Worm (Caenorhabditis elegans) whole organism, L4 larva: Measurements from ENCODE around the gene C36E6.2.

Source experiments
- D1046.2 ChIP-seq: fragments of 200-800 bp; sonication (Bioruptor generic); IDR thresholded peaks from 2 replicates; pipeline ENCODE4 v1.3.6; 2022; ENCODE audit warnings: missing genetic modification characterization, missing compliant biosample characterization
- F10B5.3 ChIP-seq: sonication (generic microtip); optimal IDR thresholded peaks from 2 replicates; lab custom pipeline; 2016; ENCODE audit warnings: mild to moderate bottlenecking, missing genetic modification characterization, missing compliant biosample characterization
- F26F4.8 ChIP-seq: fragments of 200-800 bp; sonication (Bioruptor generic); conservative IDR thresholded peaks from 2 replicates; pipeline ENCODE4 v1.3.6; 2022; ENCODE audit warnings: missing genetic modification characterization, missing compliant biosample characterization
- F44E2.7 ChIP-seq: fragments of 200-800 bp; sonication (Bioruptor generic); IDR thresholded peaks from 2 replicates; pipeline ENCODE4 v2.1.2; 2022; ENCODE audit warnings: missing genetic modification characterization, missing compliant biosample characterization
- F49E8.2 ChIP-seq: sonication (generic microtip); optimal IDR thresholded peaks from 2 replicates; lab custom pipeline; 2016; ENCODE audit warnings: missing compliant biosample characterization, mild to moderate bottlenecking, missing genetic modification characterization, borderline replicate concordance
- R02D3.7 ChIP-seq: fragments of 150-350 bp; sonication (generic microtip); optimal IDR thresholded peaks from 3 replicates; lab custom pipeline; 2014; ENCODE audit warnings: missing biosample characterization, missing genetic modification characterization
- Y75B8A.6 ChIP-seq: fragments of 200-800 bp; sonication (Bioruptor generic); IDR thresholded peaks from 2 replicates; pipeline ENCODE4 v1.3.6; 2022; ENCODE audit warnings: missing genetic modification reagents, missing genetic modification characterization, missing compliant biosample characterization
- ZK337.2 ChIP-seq: fragments of 200-800 bp; sonication (Bioruptor generic); IDR thresholded peaks from 2 replicates; pipeline ENCODE4 v1.3.6; 2022; ENCODE audit warnings: missing genetic modification reagents, missing genetic modification characterization, missing compliant biosample characterization
- ceh-28 ChIP-seq: fragments of 150-350 bp; optimal IDR thresholded peaks from 2 replicates; lab custom pipeline; 2014; ENCODE audit warnings: missing biosample characterization, missing genetic modification reagents, missing genetic modification characterization
- ceh-32 ChIP-seq: sonication (generic microtip); optimal IDR thresholded peaks from 2 replicates; lab custom pipeline; 2016; ENCODE audit warnings: mild to moderate bottlenecking, missing genetic modification characterization, missing compliant biosample characterization; ENCODE audit not compliant: poor library complexity
- ceh-44 ChIP-seq: fragments of 200-800 bp; sonication (Bioruptor generic); IDR thresholded peaks from 2 replicates; pipeline ENCODE4 v1.3.6; 2022; ENCODE audit warnings: missing genetic modification reagents, missing genetic modification characterization, missing compliant biosample characterization
- ceh-82 ChIP-seq: sonication (generic microtip); optimal IDR thresholded peaks from 2 replicates; lab custom pipeline; 2017; ENCODE audit warnings: missing biosample characterization, missing genetic modification characterization
- ctbp-1 ChIP-seq: fragments of 200-800 bp; sonication (Bioruptor generic); IDR thresholded peaks from 2 replicates; pipeline ENCODE4 v1.3.6; 2022; ENCODE audit warnings: missing genetic modification reagents, missing genetic modification characterization, missing compliant biosample characterization
- daf-16 ChIP-seq, 3 experiments: sonication (generic microtip); optimal IDR thresholded peaks; 2 replicates each; lab custom pipeline; 2016 to 2017; ENCODE audit warnings: missing genetic modification characterization in 3 of 3, missing genetic modification reagents in 3 of 3, mild to moderate bottlenecking in 2 of 3, missing compliant biosample characterization in 2 of 3, missing biosample characterization in 1 of 3, moderate library complexity in 1 of 3
- dmd-8 ChIP-seq: fragments of 200-800 bp; sonication (Bioruptor generic); IDR thresholded peaks from 2 replicates; pipeline ENCODE4 v1.3.6; 2022; ENCODE audit warnings: missing genetic modification characterization, missing compliant biosample characterization
- dmd-9 ChIP-seq: fragments of 200-800 bp; sonication (Bioruptor generic); IDR thresholded peaks from 2 replicates; pipeline ENCODE4 v1.3.6; 2022; ENCODE audit warnings: missing genetic modification reagents, missing genetic modification characterization, missing compliant biosample characterization
- egl-43 ChIP-seq: fragments of 200-800 bp; sonication (Bioruptor generic); IDR thresholded peaks from 2 replicates; pipeline ENCODE4 v1.3.6; 2022; ENCODE audit warnings: missing genetic modification reagents, missing genetic modification characterization, missing compliant biosample characterization
- hlh-11 ChIP-seq: fragments of 200-800 bp; sonication (Bioruptor generic); optimal IDR thresholded peaks from 2 replicates; lab custom pipeline; 2018; ENCODE audit warnings: mild to moderate bottlenecking, missing genetic modification characterization, missing compliant biosample characterization
- lim-7 ChIP-seq: fragments of 200-800 bp; sonication (Bioruptor generic); IDR thresholded peaks from 2 replicates; pipeline ENCODE4 v1.3.6; 2022; ENCODE audit warnings: missing genetic modification characterization, missing compliant biosample characterization
- lin-1 ChIP-seq: fragments of 200-800 bp; sonication (Bioruptor generic); IDR thresholded peaks from 2 replicates; pipeline ENCODE4 v1.3.6; 2022; ENCODE audit warnings: missing genetic modification reagents, missing genetic modification characterization, missing compliant biosample characterization
- madf-5 ChIP-seq, 2 experiments: fragments of 200-800 bp; sonication (Bioruptor generic); IDR thresholded peaks; 2 replicates each; pipeline ENCODE4 v1.3.6; 2022; ENCODE audit warnings: missing compliant biosample characterization in 2 of 2, missing genetic modification characterization in 2 of 2
- madf-9 ChIP-seq: fragments of 200-800 bp; sonication (Bioruptor generic); conservative IDR thresholded peaks from 2 replicates; pipeline ENCODE4 v1.3.6; 2022; ENCODE audit warnings: missing genetic modification reagents, missing genetic modification characterization, missing compliant biosample characterization
- mdt-29 ChIP-seq: fragments of 200-800 bp; sonication (Bioruptor generic); IDR thresholded peaks from 2 replicates; pipeline ENCODE4 v1.3.6; 2022; ENCODE audit warnings: missing genetic modification reagents, missing genetic modification characterization, missing compliant biosample characterization
- nhr-11 ChIP-seq: fragments of 150-350 bp; optimal IDR thresholded peaks from 2 replicates; lab custom pipeline; 2014; ENCODE audit warnings: missing biosample characterization, missing genetic modification characterization
- nhr-28 ChIP-seq: fragments of 150-350 bp; optimal IDR thresholded peaks from 2 replicates; lab custom pipeline; 2014; ENCODE audit warnings: missing biosample characterization, missing genetic modification characterization
- nhr-41 ChIP-seq: fragments of 200-800 bp; sonication (Bioruptor generic); IDR thresholded peaks from 2 replicates; pipeline ENCODE4 v1.3.6; 2022; ENCODE audit warnings: missing genetic modification reagents, missing genetic modification characterization, missing compliant biosample characterization
- nhr-42 ChIP-seq: fragments of 200-800 bp; sonication (Bioruptor generic); IDR thresholded peaks from 2 replicates; pipeline ENCODE4 v1.3.6; 2022; ENCODE audit warnings: missing genetic modification characterization, missing compliant biosample characterization
- php-3 ChIP-seq: fragments of 200-800 bp; sonication (Bioruptor generic); IDR thresholded peaks from 2 replicates; pipeline ENCODE4 v1.3.6; 2022; ENCODE audit warnings: missing genetic modification reagents, missing genetic modification characterization, missing compliant biosample characterization
- saeg-2 ChIP-seq: fragments of 200-800 bp; sonication (Bioruptor generic); IDR thresholded peaks from 2 replicates; pipeline ENCODE4 v1.3.6; 2022; ENCODE audit warnings: missing genetic modification reagents, missing genetic modification characterization, missing compliant biosample characterization
- set-16 ChIP-seq: fragments of 200-800 bp; sonication (Bioruptor generic); IDR thresholded peaks from 2 replicates; pipeline ENCODE4 v1.3.6; 2022; ENCODE audit warnings: missing genetic modification reagents, missing genetic modification characterization, missing compliant biosample characterization
- snpc-1.2 ChIP-seq: fragments of 200-800 bp; sonication (Bioruptor generic); IDR thresholded peaks from 2 replicates; pipeline ENCODE4 v1.3.6; 2022; ENCODE audit warnings: missing genetic modification reagents, missing genetic modification characterization, missing compliant biosample characterization
- tag-97 ChIP-seq: fragments of 200-800 bp; sonication (Bioruptor generic); IDR thresholded peaks from 2 replicates; pipeline ENCODE4 v1.3.6; 2022; ENCODE audit warnings: missing genetic modification characterization, missing compliant biosample characterization
- unc-62 ChIP-seq, 3 experiments: fragments of 150-350 bp in 1 of 3; sonication (generic microtip); optimal IDR thresholded peaks in 2 of 3; peaks in 1 of 3; 1 replicate in 1 of 3; 2 replicates in 2 of 3; lab custom pipeline; 2014 to 2017; ENCODE audit warnings: missing biosample characterization in 3 of 3, missing genetic modification characterization in 3 of 3, missing genetic modification reagents in 3 of 3, missing genotype in 1 of 3
- vab-7 ChIP-seq: fragments of 200-800 bp; sonication (Bioruptor generic); IDR thresholded peaks from 2 replicates; pipeline ENCODE4 v1.3.6; 2022; ENCODE audit warnings: missing genetic modification reagents, missing genetic modification characterization, missing compliant biosample characterization

The C36E6.2 gene

ce11 chrX:17444683-17445082 is 6.8 kb upstream of the C36E6.2 start:
- peak; percentile 53; the same call in 1 of the 2 replicates for TF ChIP-seq nhr-42
- peak; percentile 73 for TF ChIP-seq egl-43 (GFP tag; lab: Robert Waterston, UW)
- peak; percentile 2; the same call in 1 of the 2 replicates for TF ChIP-seq ceh-44
- TF ChIP-seq madf-5 (GFP tag; IDR thresholded peaks at IDR 0.05; lab: Robert Waterston, UW) = peak; percentile 29 to 71; a peak in 3 of 4 replicates
- 0 out of 2 replicates have a peak, but pooled peaks have one; percentile 30 for TF ChIP-seq ctbp-1 (GFP tag; lab: Robert Waterston, UW)
- TF ChIP-seq Y75B8A.6 = 0 out of 2 replicates have a peak, but pooled peaks have one; percentile 50
- TF ChIP-seq mdt-29 (GFP tag; lab: Robert Waterston, UW) = peak; percentile 56; the same call in 1 of the 2 replicates
- peak; percentile 29; the same call in 1 of the 2 replicates for TF ChIP-seq nhr-41 (GFP tag; lab: Robert Waterston, UW)
- peak; percentile 71 for TF ChIP-seq D1046.2 (GFP tag; lab: Robert Waterston, UW)
- TF ChIP-seq dmd-8 (GFP tag; lab: Robert Waterston, UW) = peak; percentile 79
- 0 out of 2 replicates have a peak, but pooled peaks have one; percentile 41 for TF ChIP-seq saeg-2 (GFP tag; lab: Robert Waterston, UW)
- TF ChIP-seq lim-7 (GFP tag; lab: Robert Waterston, UW) = 0 out of 2 replicates have a peak, but pooled peaks have one; percentile 61
- TF ChIP-seq snpc-1.2 (GFP tag; lab: Robert Waterston, UW) = peak; percentile 62; the same call in 1 of the 2 replicates
- peak; percentile 26; the same call in 1 of the 2 replicates for TF ChIP-seq php-3 (GFP tag; lab: Robert Waterston, UW)
- peak; percentile 50 for TF ChIP-seq ZK337.2 (GFP tag; lab: Robert Waterston, UW)
- TF ChIP-seq F44E2.7 = peak; percentile 84
- peak; percentile 60 for TF ChIP-seq set-16 (GFP tag; lab: Robert Waterston, UW)
- TF ChIP-seq dmd-9 (GFP tag; lab: Robert Waterston, UW) = peak; percentile 9; the same call in 1 of the 2 replicates
- 0 out of 2 replicates have a peak, but pooled peaks have one; percentile 60 for TF ChIP-seq tag-97 (GFP tag; lab: Robert Waterston, UW)
- TF ChIP-seq madf-9 (GFP tag; lab: Robert Waterston, UW) = peak; percentile 42; the same call in 1 of the 2 replicates

DNA sequence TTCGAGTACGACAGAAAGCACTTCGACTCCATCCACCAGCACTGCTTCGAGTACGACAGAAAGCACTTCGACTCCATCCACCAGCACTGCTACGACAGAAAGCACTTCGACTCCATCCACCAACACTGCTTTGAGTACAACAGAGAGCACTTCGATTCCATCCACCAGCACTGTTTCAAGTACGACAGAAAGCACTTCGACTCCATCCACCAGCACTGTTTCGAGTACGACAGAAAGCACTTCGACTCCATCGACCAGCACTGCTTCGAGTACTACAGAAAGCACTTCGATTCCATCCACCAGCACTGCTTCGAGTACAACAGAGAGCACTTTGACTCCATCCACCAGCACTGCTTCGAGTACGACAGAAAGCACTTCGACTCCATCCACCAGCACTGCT is 6.2 kb upstream of the C36E6.2 start:
- TF ChIP-seq F44E2.7 (peak; percentile 56; the same call in 1 of the 2 replicates), set-16 (GFP tag; lab: Robert Waterston, UW) (peak; percentile 32; the same call in 1 of the 2 replicates), D1046.2 (GFP tag; lab: Robert Waterston, UW) (peak; percentile 72; the same call in 1 of the 2 replicates), php-3 (GFP tag; lab: Robert Waterston, UW) (peak; percentile 69), saeg-2 (GFP tag; lab: Robert Waterston, UW) (0 out of 2 replicates have a peak, but pooled peaks have one; percentile 61), vab-7 (GFP tag; lab: Robert Waterston, UW) (peak; percentile 29; the same call in 1 of the 2 replicates)

- TF ChIP-seq lim-7 (GFP tag; lab: Robert Waterston, UW) = peak; percentile 53
These were observed 4.3 kb upstream of the C36E6.2 start for ce11 chrX:17447212-17447611.

DNA sequence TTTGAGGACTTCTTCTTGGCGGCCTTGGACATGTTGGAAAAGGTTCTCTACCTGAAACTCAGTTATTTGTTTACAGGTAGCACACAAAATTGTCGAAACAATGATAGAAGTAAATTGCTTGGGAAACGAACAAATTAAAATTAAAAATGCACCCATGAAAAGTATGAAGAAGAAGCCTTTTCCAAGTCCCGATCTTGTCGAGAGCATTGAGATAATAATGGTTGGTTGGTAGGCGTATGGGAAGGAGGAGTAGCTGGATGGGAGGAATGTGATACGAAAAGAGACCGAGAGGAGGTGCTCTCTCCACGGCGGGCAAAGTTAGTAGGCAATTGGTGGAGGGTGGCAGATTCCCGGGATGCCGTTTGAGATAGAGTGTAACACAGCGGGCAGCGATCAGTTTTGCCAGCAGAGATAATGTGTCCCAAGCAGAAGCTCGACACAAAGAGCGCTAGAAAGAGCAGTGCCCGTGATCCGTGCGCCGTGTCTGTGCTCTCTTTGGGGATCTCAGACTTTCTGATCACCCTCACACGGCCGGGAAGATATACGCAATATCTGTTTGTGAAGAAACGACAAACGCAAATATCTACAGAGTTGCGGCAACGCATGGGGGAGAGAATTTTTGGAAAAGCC is 5.2 kb downstream of the C36E6.2 start, which contains the start of gene mlc-2:
Gene mlc-2 (minus strand): TSS at position 51 of the 630 bp plus-strand sequence.
- TF ChIP-seq hlh-11 (tag; lab: Kevin White, UChicago) (peak; percentile 76), F10B5.3 (no peak), ceh-28 (no peak), daf-16 (GFP tag; optimal IDR thresholded peaks at IDR 0.05; lab: Kevin White, UChicago) (peak in 1 of 2 experiments; percentile 26), daf-16 (tag; optimal IDR thresholded peaks at IDR 0.05; lab: Kevin White, UChicago) (no peak), R02D3.7 (tag; lab: Kevin White, UChicago) (no peak), set-16 (GFP tag; lab: Robert Waterston, UW) (peak; percentile 55), F26F4.8 (GFP tag; lab: Robert Waterston, UW) (no peak), F49E8.2 (tag; lab: Kevin White, UChicago) (no peak), nhr-28 (tag; lab: Kevin White, UChicago) (peak; percentile 42), php-3 (GFP tag; lab: Robert Waterston, UW) (no peak), snpc-1.2 (GFP tag; lab: Robert Waterston, UW) (no peak), D1046.2 (GFP tag; lab: Robert Waterston, UW) (no peak), ceh-82 (tag; lab: Kevin White, UChicago) (no peak), lim-7 (GFP tag; lab: Robert Waterston, UW) (0 out of 2 replicates have a peak, but pooled peaks have one; percentile 28), ceh-32 (tag; lab: Kevin White, UChicago) (no peak), saeg-2 (GFP tag; lab: Robert Waterston, UW) (no peak), lin-1 (no peak), unc-62 (GFP tag; optimal IDR thresholded peaks at IDR 0.05 in 1 of 2; lab: Kevin White, UChicago) (peak in 1 of 2 experiments; percentile 9), unc-62 (tag; optimal IDR thresholded peaks at IDR 0.05; lab: Kevin White, UChicago) (no peak), nhr-11 (tag; lab: Kevin White, UChicago) (peak; percentile 48)
